Fruit fly (Drosophila melanogaster): ENCODE data around the gene CG1090.

The CG1090 gene

DNA sequence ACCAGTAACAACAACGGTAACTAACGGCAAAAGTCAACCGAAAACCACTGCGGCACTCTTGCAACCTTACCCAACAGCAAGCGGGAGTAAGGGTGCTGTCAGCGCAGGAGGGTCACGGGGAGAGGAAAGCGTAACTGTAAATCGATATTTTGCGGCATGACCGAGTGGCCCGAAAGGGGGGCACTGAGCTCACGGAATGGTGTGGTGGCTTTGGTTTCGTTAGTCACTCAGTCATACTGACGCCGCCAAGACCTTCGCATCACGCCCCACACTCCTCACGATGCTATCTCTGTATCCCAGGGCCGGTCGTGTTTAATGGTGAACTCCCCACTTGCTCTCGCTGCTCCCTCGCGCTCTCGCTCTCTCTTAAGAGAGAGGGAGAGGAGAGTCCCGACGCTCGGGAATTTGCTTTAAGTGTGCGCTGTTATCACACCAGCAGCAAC is 1.0 kb downstream of the CG1090 start (continued):
- TF ChIP-seq lz (GFP tag; optimal IDR thresholded peaks at IDR 0.05): peak; percentile 11
- TF ChIP-seq ss (GFP tag; optimal IDR thresholded peaks at IDR 0.05): peak in 1 of 2 experiments; percentile 24

DNA sequence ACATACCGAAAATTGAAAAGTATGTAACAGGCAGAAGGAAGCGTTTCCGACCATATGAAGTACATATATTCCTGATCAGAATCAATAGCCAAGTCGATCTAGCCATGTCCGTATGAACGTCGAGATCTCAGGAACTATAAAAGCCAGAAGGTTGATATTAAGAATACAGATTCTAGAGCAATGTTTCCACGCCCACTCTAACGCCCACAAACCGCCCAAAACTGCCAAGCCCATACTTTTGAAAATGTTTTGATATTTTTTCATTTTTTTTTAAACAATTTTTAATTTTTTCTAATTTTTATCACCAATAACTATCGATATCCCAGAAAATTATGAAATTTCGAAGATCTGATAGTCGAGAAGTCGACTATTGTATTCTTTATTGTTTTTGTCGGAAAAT is 2.3 kb downstream of the CG1090 start:
- TF ChIP-seq Ets21C (GFP tag; optimal IDR thresholded peaks at IDR 0.05) (no peak), CG34406 (GFP tag; optimal IDR thresholded peaks at IDR 0.05) (no peak), CG6854 (GFP tag; optimal IDR thresholded peaks at IDR 0.05) (no peak), CG15336 (GFP tag; IDR thresholded peaks at IDR 0.05) (no peak), CG11902 (GFP tag; optimal IDR thresholded peaks at IDR 0.05) (no peak), ss (GFP tag; optimal IDR thresholded peaks at IDR 0.05) (no peak), CG6163 (GFP tag; IDR thresholded peaks at IDR 0.05) (no peak), CG10631 (GFP tag; optimal IDR thresholded peaks at IDR 0.05) (no peak), Smox (GFP tag; optimal IDR thresholded peaks at IDR 0.05) (no peak), CG6792 (GFP tag; optimal IDR thresholded peaks at IDR 0.05) (no peak), Ets96B (tag; optimal IDR thresholded peaks at IDR 0.05) (no peak), svp (GFP tag) (no peak), Eip78C (GFP tag) (no peak), eg (GFP tag; IDR thresholded peaks at IDR 0.05) (no peak), CG6808 (GFP tag; optimal IDR thresholded peaks at IDR 0.05) (no peak), CG6276 (GFP tag; optimal IDR thresholded peaks at IDR 0.05) (no peak), net (GFP tag; optimal IDR thresholded peaks at IDR 0.05) (no peak)

DNA sequence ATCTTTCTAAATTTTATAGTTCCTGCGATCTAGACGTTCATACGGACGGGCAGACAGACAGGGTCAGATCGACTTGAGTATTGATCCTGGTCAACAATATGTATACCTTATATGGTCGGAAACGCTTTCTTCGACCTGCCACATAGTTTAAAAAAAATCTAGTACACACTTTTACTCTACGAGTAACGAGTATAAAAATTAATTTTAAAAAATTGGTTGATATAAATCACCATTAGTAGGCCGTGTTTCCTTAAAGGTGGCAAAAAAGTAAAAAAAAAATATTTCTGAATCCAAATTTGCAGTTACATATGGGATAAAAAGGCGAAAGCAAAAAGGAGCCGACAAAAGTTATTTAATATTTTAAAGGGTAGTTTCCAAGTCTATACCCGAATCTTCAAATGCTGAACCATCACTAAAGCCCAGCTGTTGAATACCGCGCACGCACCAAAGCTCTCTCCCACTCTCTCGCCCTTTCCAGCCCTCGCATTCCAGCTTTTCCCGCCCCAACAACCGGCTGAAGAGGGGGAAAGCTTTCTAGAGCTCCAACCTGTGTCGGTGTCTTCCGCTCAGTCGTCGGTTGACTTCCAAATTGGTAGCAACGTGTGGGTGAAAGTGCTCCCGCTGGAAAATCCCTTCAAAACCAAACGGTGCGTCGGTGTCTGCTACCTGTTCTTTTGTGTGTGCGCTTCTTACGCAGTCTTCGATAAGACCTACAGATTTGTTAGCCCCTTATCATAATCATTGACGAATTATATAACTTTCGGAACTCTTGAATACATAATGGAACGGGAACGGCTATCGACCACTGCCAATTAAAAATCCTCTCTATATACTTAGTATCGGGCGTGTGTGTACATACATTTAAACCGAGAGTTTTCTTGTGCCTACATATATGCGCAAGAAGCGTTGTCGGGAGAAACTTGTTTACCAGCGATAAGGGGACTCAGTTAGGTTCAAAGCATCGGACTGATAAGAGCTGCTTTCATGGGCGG is 19.0 kb downstream of the CG1090 start, which contains the start of gene Sfxn1-3:
Sfxn1-3 (plus strand) TSS at position 238 of the 992 bp plus-strand sequence.
- TF ChIP-seq CG11762 (GFP tag; optimal IDR thresholded peaks at IDR 0.05; ENCODE audit: insufficient read depth) (peak; percentile 37), topi (GFP tag; optimal IDR thresholded peaks at IDR 0.05) (peak; percentile 57), CG6808 (GFP tag; optimal IDR thresholded peaks at IDR 0.05) (no peak), CG8119 (GFP tag; IDR thresholded peaks at IDR 0.05) (peak; percentile 50; the same call in 2 of the 3 replicates), CG11294 (GFP tag; IDR thresholded peaks at IDR 0.05) (no peak; the same call in 1 of the 2 replicates), CG8632 (GFP tag; optimal IDR thresholded peaks at IDR 0.05) (peak; percentile 10), Blimp-1 (GFP tag; optimal IDR thresholded peaks at IDR 0.05) (peak; percentile 40), CG7368 (GFP tag; optimal IDR thresholded peaks at IDR 0.05) (peak; percentile 46), Eip78C (GFP tag) (peak; percentile 88), ss (GFP tag; optimal IDR thresholded peaks at IDR 0.05) (peak in 1 of 2 experiments; percentile 66), dsx (GFP tag; optimal IDR thresholded peaks at IDR 0.05; ENCODE audit: poor library complexity, severe bottlenecking) (peak; percentile 72), CG3032 (tag; optimal IDR thresholded peaks at IDR 0.05) (peak; percentile 4), CG31627 (GFP tag; optimal IDR thresholded peaks at IDR 0.05) (peak; percentile 35), CG3919 (GFP tag; optimal IDR thresholded peaks at IDR 0.05) (peak; percentile 67), acj6 (GFP tag; optimal IDR thresholded peaks at IDR 0.05) (peak; percentile 2), CG11902 (GFP tag; optimal IDR thresholded peaks at IDR 0.05) (no peak), Sox15 (GFP tag; optimal IDR thresholded peaks at IDR 0.05) (no peak), CG8319 (GFP tag; optimal IDR thresholded peaks at IDR 0.05) (no peak), net (GFP tag; optimal IDR thresholded peaks at IDR 0.05) (peak; percentile 62), fkh (GFP tag; optimal IDR thresholded peaks at IDR 0.05) (peak; percentile 87), Ets96B (tag; optimal IDR thresholded peaks at IDR 0.05) (no peak), CG6163 (GFP tag; IDR thresholded peaks at IDR 0.05) (peak; percentile 68), fd85E (GFP tag; optimal IDR thresholded peaks at IDR 0.05) (no peak), CG34406 (GFP tag; optimal IDR thresholded peaks at IDR 0.05) (peak; percentile 11), CG6854 (GFP tag; optimal IDR thresholded peaks at IDR 0.05) (peak; percentile 90), eg (GFP tag; IDR thresholded peaks at IDR 0.05) (peak; percentile 71; the same call in 2 of the 3 replicates), CG10669 (GFP tag; optimal IDR thresholded peaks at IDR 0.05) (no peak), Hr39 (GFP tag; optimal IDR thresholded peaks at IDR 0.05) (peak; percentile 22), CG16779 (tag; optimal IDR thresholded peaks at IDR 0.05) (no peak), Eip75B (GFP tag; optimal IDR thresholded peaks at IDR 0.05) (no peak), lz (GFP tag; optimal IDR thresholded peaks at IDR 0.05) (peak; percentile 37), Met (GFP tag; optimal IDR thresholded peaks at IDR 0.05) (peak; percentile 54), salr (GFP tag; optimal IDR thresholded peaks at IDR 0.05) (peak in 1 of 2 experiments; percentile 4), Smox (GFP tag; optimal IDR thresholded peaks at IDR 0.05) (peak; percentile 34), CG6276 (GFP tag; optimal IDR thresholded peaks at IDR 0.05) (no peak), Sox14 (GFP tag; optimal IDR thresholded peaks at IDR 0.05) (peak; percentile 10), vri (GFP tag; optimal IDR thresholded peaks at IDR 0.05) (peak; percentile 100), cyc (GFP tag; optimal IDR thresholded peaks at IDR 0.05) (no peak), CG6792 (GFP tag; optimal IDR thresholded peaks at IDR 0.05) (peak; percentile 4)

Measured in whole organism, prepupa.